Fruit fly (Drosophila melanogaster) S2 (cell line): ENCODE data around the gene VhaM9.7-c.

Experiments
- CG8478 ChIP-seq: fragments of >200 bp; optimal IDR thresholded peaks from 2 replicates; lab custom pipeline; 2018
- CTCF ChIP-seq, 2 experiments: fragments of >200 bp; optimal IDR thresholded peaks; 2 replicates each; lab custom pipeline; 2018

dm6 chr3L:4158361-4158760 lies 28.3 kb downstream of the VhaM9.7-c start:
- TF ChIP-seq CG8478 (lab: Kevin White, UChicago) (no peak), CTCF (optimal IDR thresholded peaks at IDR 0.05; lab: Kevin White, UChicago) (no peak)
